Worm (Caenorhabditis elegans) whole organism, young adult: ENCODE data around the gene ZK1127.3.

Experiments used
- B0019.2 ChIP-seq: fragments of 200-800 bp; sonication (Bioruptor generic); conservative IDR thresholded peaks from 2 replicates; pipeline ENCODE4 v1.3.6; 2022; ENCODE audit warnings: missing genetic modification reagents, missing genetic modification characterization, missing compliant biosample characterization
- F23B12.7 ChIP-seq: sonication (generic microtip); optimal IDR thresholded peaks from 2 replicates; lab custom pipeline; 2017; ENCODE audit warnings: missing genetic modification characterization, mild to moderate bottlenecking, missing compliant biosample characterization, antibody characterized with exemption, moderate library complexity; ENCODE audit not compliant: insufficient read depth
- F33H1.4 ChIP-seq: fragments of 200-800 bp; sonication (Bioruptor generic); IDR thresholded peaks from 2 replicates; pipeline ENCODE4 v1.3.6; 2022; ENCODE audit warnings: missing genetic modification reagents, missing genetic modification characterization, missing compliant biosample characterization
- F37B4.10 ChIP-seq: fragments of 200-800 bp; sonication (Bioruptor generic); IDR thresholded peaks from 2 replicates; pipeline ENCODE4 v1.3.6; 2022; ENCODE audit warnings: missing genetic modification characterization, missing compliant biosample characterization
- F39B2.1 ChIP-seq: fragments of 200-800 bp; sonication (Bioruptor generic); IDR thresholded peaks from 2 replicates; pipeline ENCODE4 v1.3.6; 2022; ENCODE audit warnings: missing genetic modification reagents, missing genetic modification characterization, missing compliant biosample characterization
- F55B11.4 ChIP-seq: sonication (generic microtip); optimal IDR thresholded peaks from 2 replicates; lab custom pipeline; 2016; ENCODE audit warnings: missing compliant biosample characterization, missing genetic modification characterization, borderline replicate concordance; ENCODE audit not compliant: insufficient read depth
- F57C9.4 ChIP-seq: sonication (generic microtip); optimal IDR thresholded peaks from 2 replicates; lab custom pipeline; 2017; ENCODE audit warnings: mild to moderate bottlenecking, missing genetic modification characterization, missing compliant biosample characterization
- Y56A3A.18 ChIP-seq: fragments of 200-800 bp; sonication (Bioruptor generic); IDR thresholded peaks from 2 replicates; pipeline ENCODE4 v1.3.6; 2022; ENCODE audit warnings: missing genetic modification reagents, missing genetic modification characterization, missing compliant biosample characterization
- ZK185.1 ChIP-seq: sonication (generic microtip); optimal IDR thresholded peaks from 2 replicates; lab custom pipeline; 2016; ENCODE audit warnings: mild to moderate bottlenecking, missing genetic modification characterization, missing compliant biosample characterization; ENCODE audit not compliant: poor library complexity, severe bottlenecking
- aptf-2 ChIP-seq: fragments of 200-800 bp; sonication (Bioruptor generic); conservative IDR thresholded peaks from 2 replicates; pipeline ENCODE4 v1.3.6; 2022; ENCODE audit warnings: missing genetic modification reagents, missing genetic modification characterization, missing compliant biosample characterization
- cebp-1 ChIP-seq, 2 experiments: fragments of 200-800 bp in 1 of 2; sonication (Bioruptor generic) in 1 of 2; sonication (generic microtip) in 1 of 2; IDR thresholded peaks in 1 of 2; optimal IDR thresholded peaks in 1 of 2; 2 replicates each; pipeline versions ENCODE4 v1.3.6 to Lab custom; 2017 to 2022; ENCODE audit warnings: missing compliant biosample characterization in 2 of 2, missing genetic modification characterization in 2 of 2, mild to moderate bottlenecking in 1 of 2, missing genetic modification reagents in 1 of 2, moderate library complexity in 1 of 2
- ceh-58 ChIP-seq: fragments of 200-800 bp; sonication (Bioruptor generic); IDR thresholded peaks from 2 replicates; pipeline ENCODE4 v1.3.6; 2022; ENCODE audit warnings: missing genetic modification characterization, missing compliant biosample characterization
- ceh-79 ChIP-seq: sonication (generic microtip); optimal IDR thresholded peaks from 2 replicates; lab custom pipeline; 2017; ENCODE audit warnings: mild to moderate bottlenecking, missing genetic modification characterization, missing compliant biosample characterization
- dox-1 ChIP-seq: fragments of 200-800 bp; sonication (Bioruptor generic); IDR thresholded peaks from 2 replicates; pipeline ENCODE4 v1.3.6; 2022; ENCODE audit warnings: missing genetic modification reagents, missing genetic modification characterization, missing compliant biosample characterization
- efl-1 ChIP-seq: fragments of 150-350 bp; optimal IDR thresholded peaks from 2 replicates; lab custom pipeline; 2014; ENCODE audit warnings: missing biosample characterization, missing genetic modification reagents, missing genetic modification characterization
- egl-18 ChIP-seq: fragments of 200-800 bp; sonication (Bioruptor generic); IDR thresholded peaks from 2 replicates; pipeline ENCODE4 v1.3.6; 2022; ENCODE audit warnings: missing genetic modification reagents, missing genetic modification characterization, missing compliant biosample characterization
- gei-17 ChIP-seq: fragments of 200-800 bp; sonication (Bioruptor generic); optimal IDR thresholded peaks from 2 replicates; lab custom pipeline; 2018; ENCODE audit warnings: mild to moderate bottlenecking, missing genetic modification characterization, missing compliant biosample characterization
- hmg-1.2 ChIP-seq: fragments of 200-800 bp; sonication (Bioruptor generic); IDR thresholded peaks from 2 replicates; pipeline ENCODE4 v1.3.6; 2022; ENCODE audit warnings: missing genetic modification reagents, missing genetic modification characterization, missing compliant biosample characterization
- hmg-20 ChIP-seq: fragments of 200-800 bp; sonication (Bioruptor generic); IDR thresholded peaks from 2 replicates; pipeline ENCODE4 v1.3.6; 2022; ENCODE audit warnings: missing genetic modification reagents, missing genetic modification characterization, missing compliant biosample characterization
- hrde-1 ChIP-seq: sonication (generic microtip); optimal IDR thresholded peaks from 2 replicates; lab custom pipeline; 2016; ENCODE audit warnings: missing genetic modification characterization, mild to moderate bottlenecking, missing compliant biosample characterization, moderate library complexity, missing genotype, missing genetic modification reagents, borderline replicate concordance
- let-526 ChIP-seq: fragments of 200-800 bp; sonication (Bioruptor generic); IDR thresholded peaks from 2 replicates; pipeline ENCODE4 v1.3.6; 2022; ENCODE audit warnings: missing genetic modification reagents, missing genetic modification characterization, missing compliant biosample characterization
- lin-26 ChIP-seq: fragments of 200-800 bp; sonication (Bioruptor generic); IDR thresholded peaks from 2 replicates; pipeline ENCODE4 v1.3.6; 2022; ENCODE audit warnings: missing genetic modification reagents, missing genetic modification characterization, missing compliant biosample characterization
- lin-35 ChIP-seq, 3 experiments: fragments of 150-350 bp in 2 of 3; sonication (generic microtip) in 1 of 3; optimal IDR thresholded peaks; 2 replicates each; lab custom pipeline; 2014 to 2018; ENCODE audit warnings: missing biosample characterization in 3 of 3, missing genetic modification characterization in 3 of 3, missing genetic modification reagents in 3 of 3
- lin-40 ChIP-seq: sonication (generic microtip); optimal IDR thresholded peaks from 2 replicates; lab custom pipeline; 2016; ENCODE audit warnings: missing genetic modification characterization, mild to moderate bottlenecking, missing compliant biosample characterization, missing genotype, missing genetic modification reagents
- lin-54 ChIP-seq: fragments of 200-800 bp; sonication (Bioruptor generic); optimal IDR thresholded peaks from 2 replicates; lab custom pipeline; 2018; ENCODE audit warnings: mild to moderate bottlenecking, missing genetic modification characterization, missing compliant biosample characterization
- lsl-1 ChIP-seq: fragments of 200-800 bp; sonication (Bioruptor generic); optimal IDR thresholded peaks from 2 replicates; lab custom pipeline; 2018; ENCODE audit warnings: mild to moderate bottlenecking, missing genetic modification characterization, moderate library complexity, missing compliant biosample characterization
- madf-3 ChIP-seq: fragments of 200-800 bp; sonication (Bioruptor generic); IDR thresholded peaks from 2 replicates; pipeline ENCODE4 v1.3.6; 2022; ENCODE audit warnings: missing genetic modification reagents, missing genetic modification characterization, missing compliant biosample characterization
- mel-28 ChIP-seq: sonication (generic microtip); optimal IDR thresholded peaks from 2 replicates; lab custom pipeline; 2016; ENCODE audit warnings: borderline replicate concordance, mild to moderate bottlenecking, missing genetic modification characterization, missing compliant biosample characterization
- mxl-1 ChIP-seq: sonication (generic microtip); optimal IDR thresholded peaks from 2 replicates; lab custom pipeline; 2016; ENCODE audit warnings: missing genetic modification characterization, missing compliant biosample characterization
- nfya-2 ChIP-seq: fragments of 200-800 bp; sonication (Bioruptor generic); IDR thresholded peaks from 2 replicates; pipeline ENCODE4 v1.3.6; 2022; ENCODE audit warnings: missing genetic modification reagents, missing genetic modification characterization, missing compliant biosample characterization
- nhr-120 ChIP-seq: fragments of 200-800 bp; sonication (Bioruptor generic); IDR thresholded peaks from 2 replicates; pipeline ENCODE4 v1.3.6; 2022; ENCODE audit warnings: missing genetic modification characterization, missing compliant biosample characterization
- pbrm-1 ChIP-seq: fragments of 200-800 bp; sonication (Bioruptor generic); IDR thresholded peaks from 2 replicates; pipeline ENCODE4 v1.3.6; 2022; ENCODE audit warnings: missing genetic modification reagents, missing genetic modification characterization, missing compliant biosample characterization
- rpc-1 ChIP-seq, 2 experiments: fragments of 150-350 bp in 1 of 2; sonication (generic microtip) in 1 of 2; optimal IDR thresholded peaks; 2 replicates each; lab custom pipeline; 2014 to 2018; ENCODE audit warnings: missing biosample characterization in 1 of 2, missing genetic modification characterization in 1 of 2, missing genetic modification reagents in 1 of 2, missing genotype in 1 of 2
- sea-2 ChIP-seq: fragments of 200-800 bp; sonication (Bioruptor generic); IDR thresholded peaks from 2 replicates; pipeline ENCODE4 v1.3.6; 2022; ENCODE audit warnings: missing genetic modification characterization, missing compliant biosample characterization
- snpc-1.3 ChIP-seq: sonication (generic microtip); optimal IDR thresholded peaks from 2 replicates; lab custom pipeline; 2017; ENCODE audit warnings: missing genetic modification characterization, mild to moderate bottlenecking, missing compliant biosample characterization, antibody characterized with exemption, moderate library complexity, missing genotype, missing genetic modification reagents; ENCODE audit not compliant: insufficient read depth
- snpc-3.4 ChIP-seq: sonication (generic microtip); optimal IDR thresholded peaks from 2 replicates; lab custom pipeline; 2017; ENCODE audit warnings: missing genetic modification characterization, mild to moderate bottlenecking, missing compliant biosample characterization, antibody characterized with exemption, moderate library complexity, missing genotype, missing genetic modification reagents
- snpc-4 ChIP-seq, 5 experiments: fragments of 150-350 bp in 1 of 5; sonication (generic microtip) in 4 of 5; optimal IDR thresholded peaks; 2 replicates each; lab custom pipeline; 2014 to 2018; ENCODE audit warnings: missing genetic modification characterization in 5 of 5, missing biosample characterization in 3 of 5, antibody characterized with exemption in 2 of 5, mild to moderate bottlenecking in 2 of 5, missing compliant biosample characterization in 2 of 5, missing genotype in 2 of 5, moderate library complexity in 2 of 5, missing genetic modification reagents in 1 of 5
- sptf-2 ChIP-seq: fragments of 200-800 bp; sonication (Bioruptor generic); optimal IDR thresholded peaks from 2 replicates; lab custom pipeline; 2018; ENCODE audit warnings: mild to moderate bottlenecking, missing genetic modification characterization, missing compliant biosample characterization
- tbp1 ChIP-seq: fragments of 200-800 bp; sonication (Bioruptor generic); optimal IDR thresholded peaks from 2 replicates; lab custom pipeline; 2018; ENCODE audit warnings: mild to moderate bottlenecking, missing genetic modification characterization, missing compliant biosample characterization
- xnd-1 ChIP-seq: sonication (generic microtip); optimal IDR thresholded peaks from 2 replicates; lab custom pipeline; 2016; ENCODE audit warnings: missing genotype, missing genetic modification reagents, missing genetic modification characterization, missing compliant biosample characterization
- ztf-18 ChIP-seq: sonication (generic microtip); optimal IDR thresholded peaks from 2 replicates; lab custom pipeline; 2016; ENCODE audit warnings: missing genotype, mild to moderate bottlenecking, missing genetic modification characterization, missing compliant biosample characterization
- ztf-26 ChIP-seq: sonication (generic microtip); optimal IDR thresholded peaks from 2 replicates; lab custom pipeline; 2017; ENCODE audit warnings: missing genetic modification characterization, missing compliant biosample characterization
- ztf-28 ChIP-seq: fragments of 200-800 bp; sonication (Bioruptor generic); IDR thresholded peaks from 2 replicates; pipeline ENCODE4 v1.3.6; 2022; ENCODE audit warnings: missing genetic modification reagents, missing genetic modification characterization, missing compliant biosample characterization
- ztf-3 ChIP-seq: fragments of 200-800 bp; sonication (Bioruptor generic); optimal IDR thresholded peaks from 2 replicates; lab custom pipeline; 2018; ENCODE audit warnings: mild to moderate bottlenecking, missing genetic modification characterization, missing compliant biosample characterization

Gene ZK1127.3

ce11 chrII:7104794-7105613 is 49.9 kb downstream of the ZK1127.3 start, which contains the start of the genes farl-11 and rpl-33 (continued):
- TF ChIP-seq snpc-4 (GFP tag; optimal IDR thresholded peaks at IDR 0.05; lab: Kevin White, UChicago), result no peak
- peak in 3 of 4 experiments; percentile 33 to 65 (median 33) for TF ChIP-seq snpc-4 (tag; optimal IDR thresholded peaks at IDR 0.05; lab: Kevin White, UChicago)
- peak; percentile 73 for TF ChIP-seq lsl-1 (GFP tag; lab: Kevin White, UChicago)
- TF ChIP-seq ceh-58 (GFP tag; lab: Robert Waterston, UW), result no peak
- TF ChIP-seq lin-35 (GFP tag; optimal IDR thresholded peaks at IDR 0.05; lab: Kevin White, UChicago), result peak in 1 of 3 experiments; percentile 51
- peak; percentile 43 for TF ChIP-seq ztf-18 (tag; lab: Kevin White, UChicago)
- TF ChIP-seq lin-54, result peak; percentile 31
- TF ChIP-seq F55B11.4 (tag; lab: Kevin White, UChicago), result no peak
- no peak for TF ChIP-seq sea-2 (GFP tag; lab: Robert Waterston, UW)
- no peak; the same call in 1 of the 2 replicates for TF ChIP-seq hmg-1.2 (GFP tag; lab: Robert Waterston, UW)
- TF ChIP-seq Y56A3A.18, result no peak
- no peak for TF ChIP-seq ztf-28 (GFP tag; lab: Robert Waterston, UW)
- TF ChIP-seq mel-28, result no peak
- TF ChIP-seq hmg-20 (GFP tag; lab: Robert Waterston, UW), result no peak
- TF ChIP-seq F23B12.7 (tag; lab: Kevin White, UChicago), result peak; percentile 89
- TF ChIP-seq egl-18 (GFP tag; lab: Robert Waterston, UW), result no peak
- TF ChIP-seq F37B4.10 (GFP tag; lab: Robert Waterston, UW), result no peak
- TF ChIP-seq rpc-1 (optimal IDR thresholded peaks at IDR 0.05; lab: Kevin White, UChicago), result no peak
- TF ChIP-seq rpc-1 (tag; optimal IDR thresholded peaks at IDR 0.05; lab: Kevin White, UChicago), result no peak
- no peak for TF ChIP-seq F39B2.1 (GFP tag; lab: Robert Waterston, UW)
- no peak for TF ChIP-seq ztf-3 (GFP tag; lab: Kevin White, UChicago)
- TF ChIP-seq sptf-2 (GFP tag; lab: Kevin White, UChicago), result no peak
- TF ChIP-seq ceh-79, result no peak
- peak; percentile 37 for TF ChIP-seq ZK185.1
- TF ChIP-seq lin-40, result peak; percentile 25
- TF ChIP-seq F33H1.4 (GFP tag; lab: Robert Waterston, UW), result peak; percentile 57
- TF ChIP-seq snpc-1.3 (tag; lab: Kevin White, UChicago), result peak; percentile 59
- 0 out of 2 replicates have a peak, but pooled peaks have one; percentile 17 for TF ChIP-seq pbrm-1 (GFP tag; lab: Robert Waterston, UW)
- TF ChIP-seq lin-26, result no peak
- no peak for TF ChIP-seq B0019.2 (GFP tag; lab: Robert Waterston, UW)
- TF ChIP-seq aptf-2 (GFP tag; lab: Robert Waterston, UW), result 0 out of 2 replicates have a peak, but pooled peaks have one; percentile 33
- no peak for TF ChIP-seq mxl-1
- TF ChIP-seq snpc-3.4 (tag; lab: Kevin White, UChicago), result no peak
- TF ChIP-seq gei-17 (GFP tag; lab: Kevin White, UChicago), result no peak
- TF ChIP-seq efl-1 (GFP tag; lab: Kevin White, UChicago), result peak; percentile 18
- no peak for TF ChIP-seq madf-3 (GFP tag; lab: Robert Waterston, UW)
- TF ChIP-seq nhr-120, result no peak
- TF ChIP-seq cebp-1 (GFP tag; IDR thresholded peaks at IDR 0.05; lab: Robert Waterston, UW), result no peak
- TF ChIP-seq cebp-1 (tag; optimal IDR thresholded peaks at IDR 0.05; lab: Kevin White, UChicago), result peak; percentile 43
- TF ChIP-seq xnd-1 (tag; lab: Kevin White, UChicago), result no peak
- peak; percentile 29 for TF ChIP-seq tbp1 (GFP tag; lab: Kevin White, UChicago)
- no peak for TF ChIP-seq ztf-26 (tag; lab: Kevin White, UChicago)
- 0 out of 2 replicates have a peak, but pooled peaks have one; percentile 16 for TF ChIP-seq dox-1 (GFP tag; lab: Robert Waterston, UW)
- TF ChIP-seq let-526, result no peak
- no peak for TF ChIP-seq nfya-2
- TF ChIP-seq hrde-1 (tag; lab: Kevin White, UChicago), result no peak
- no peak for TF ChIP-seq F57C9.4 (tag; lab: Kevin White, UChicago)
